Worm (Caenorhabditis elegans) whole organism, L1 larva: ENCODE data around the gene fbxa-133.

ENCODE experiments used
- C34B4.2 ChIP-seq: sonication (generic microtip); optimal IDR thresholded peaks from 2 replicates; lab custom pipeline; 2017; ENCODE audit warnings: mild to moderate bottlenecking, missing genetic modification characterization, missing compliant biosample characterization
- F16B12.6 ChIP-seq: fragments of 150-350 bp; optimal IDR thresholded peaks from 2 replicates; lab custom pipeline; 2014; ENCODE audit warnings: missing biosample characterization, missing genetic modification characterization
- ama-1 ChIP-seq: fragments of 150-350 bp; optimal IDR thresholded peaks from 2 replicates; lab custom pipeline; 2014
- blmp-1 ChIP-seq: fragments of 150-350 bp; optimal IDR thresholded peaks from 2 replicates; lab custom pipeline; 2014; ENCODE audit warnings: missing biosample characterization, missing genetic modification characterization
- ceh-63 ChIP-seq: fragments of 200-800 bp; sonication (Bioruptor generic); optimal IDR thresholded peaks from 2 replicates; lab custom pipeline; 2018; ENCODE audit warnings: mild to moderate bottlenecking, missing genetic modification characterization, missing compliant biosample characterization
- ceh-82 ChIP-seq, 3 experiments: fragments of 150-350 bp in 1 of 3; sonication (generic microtip) in 2 of 3; optimal IDR thresholded peaks; 2 replicates each; lab custom pipeline; 2014 to 2017; ENCODE audit warnings: missing biosample characterization in 3 of 3, missing genetic modification characterization in 3 of 3
- ces-1 ChIP-seq: fragments of 150-350 bp; optimal IDR thresholded peaks from 2 replicates; lab custom pipeline; 2014; ENCODE audit warnings: missing biosample characterization, missing genetic modification reagents, missing genetic modification characterization
- dpl-1 ChIP-seq, 3 experiments: fragments of 150-350 bp in 2 of 3; sonication (generic microtip) in 1 of 3; optimal IDR thresholded peaks; 2 replicates each; lab custom pipeline; 2014 to 2017; ENCODE audit warnings: missing biosample characterization in 3 of 3, missing genetic modification characterization in 3 of 3, missing genetic modification reagents in 3 of 3
- efl-1 ChIP-seq, 4 experiments: fragments of 150-350 bp; optimal IDR thresholded peaks in 3 of 4; peaks in 1 of 4; 1 replicate in 1 of 4; 2 replicates in 3 of 4; lab custom pipeline; 2014; ENCODE audit warnings: missing biosample characterization in 2 of 4, missing genetic modification characterization in 2 of 4, missing genetic modification reagents in 2 of 4
- efl-3 ChIP-seq: fragments of 200-800 bp; sonication (Bioruptor generic); optimal IDR thresholded peaks from 2 replicates; lab custom pipeline; 2018; ENCODE audit warnings: mild to moderate bottlenecking, missing genetic modification characterization, missing compliant biosample characterization
- egl-13 ChIP-seq: sonication (generic microtip); optimal IDR thresholded peaks from 2 replicates; lab custom pipeline; 2016; ENCODE audit warnings: missing genotype, missing genetic modification reagents, missing genetic modification characterization, missing compliant biosample characterization
- egl-27 ChIP-seq, 2 experiments: fragments of 150-350 bp in 1 of 2; sonication (generic microtip); optimal IDR thresholded peaks; 3 replicates each; lab custom pipeline; 2017 to 2018; ENCODE audit warnings: missing biosample characterization in 2 of 2, missing genetic modification characterization in 2 of 2, missing genetic modification reagents in 2 of 2
- elt-2 ChIP-seq: sonication (generic microtip); optimal IDR thresholded peaks from 2 replicates; lab custom pipeline; 2016; ENCODE audit warnings: missing genetic modification characterization, mild to moderate bottlenecking, inconsistent platforms, missing compliant biosample characterization, missing genetic modification reagents
- fkh-10 ChIP-seq: sonication (generic microtip); optimal IDR thresholded peaks from 2 replicates; lab custom pipeline; 2017; ENCODE audit warnings: missing biosample characterization, missing genetic modification reagents, missing genetic modification characterization
- fkh-4 ChIP-seq: sonication (generic microtip); optimal IDR thresholded peaks from 2 replicates; lab custom pipeline; 2016; ENCODE audit warnings: missing compliant biosample characterization, missing genetic modification characterization, borderline replicate concordance
- fkh-8 ChIP-seq: sonication (generic microtip); optimal IDR thresholded peaks from 2 replicates; lab custom pipeline; 2016; ENCODE audit warnings: mild to moderate bottlenecking, missing genetic modification characterization, missing compliant biosample characterization
- fos-1 ChIP-seq: fragments of 150-350 bp; optimal IDR thresholded peaks from 2 replicates; lab custom pipeline; 2014; ENCODE audit warnings: missing biosample characterization, missing genetic modification characterization
- irx-1 ChIP-seq: sonication (generic microtip); optimal IDR thresholded peaks from 2 replicates; lab custom pipeline; 2016; ENCODE audit warnings: missing genetic modification characterization, missing compliant biosample characterization
- lin-15B ChIP-seq: fragments of 150-350 bp; sonication (generic microtip); optimal IDR thresholded peaks from 3 replicates; lab custom pipeline; 2014; ENCODE audit warnings: missing biosample characterization, missing genetic modification characterization
- lin-35 ChIP-seq, 2 experiments: fragments of 150-350 bp; optimal IDR thresholded peaks; 2 replicates each; lab custom pipeline; 2014; ENCODE audit warnings: missing biosample characterization in 2 of 2, missing genetic modification characterization in 2 of 2, missing genetic modification reagents in 2 of 2
- lsy-2 ChIP-seq, 2 experiments: fragments of 150-350 bp; optimal IDR thresholded peaks; 2 replicates each; lab custom pipeline; 2014; ENCODE audit warnings: missing biosample characterization in 2 of 2, missing genetic modification characterization in 2 of 2
- mef-2 ChIP-seq: fragments of 150-350 bp; optimal IDR thresholded peaks from 2 replicates; lab custom pipeline; 2014; ENCODE audit warnings: missing biosample characterization, missing genetic modification characterization
- nhr-20 ChIP-seq: sonication (generic microtip); optimal IDR thresholded peaks from 2 replicates; lab custom pipeline; 2016; ENCODE audit warnings: mild to moderate bottlenecking, missing genetic modification characterization, missing compliant biosample characterization
- nhr-47 ChIP-seq: sonication (generic microtip); optimal IDR thresholded peaks from 2 replicates; lab custom pipeline; 2016; ENCODE audit warnings: mild to moderate bottlenecking, missing genetic modification characterization, moderate library complexity, missing compliant biosample characterization
- nhr-77 ChIP-seq: fragments of 150-350 bp; optimal IDR thresholded peaks from 2 replicates; lab custom pipeline; 2014; ENCODE audit warnings: missing biosample characterization, missing genetic modification characterization
- nhr-90 ChIP-seq: sonication (generic microtip); optimal IDR thresholded peaks from 2 replicates; lab custom pipeline; 2016; ENCODE audit warnings: mild to moderate bottlenecking, missing genetic modification characterization, missing compliant biosample characterization; ENCODE audit not compliant: poor library complexity
- pqm-1 ChIP-seq: sonication (generic microtip); optimal IDR thresholded peaks from 3 replicates; lab custom pipeline; 2017; ENCODE audit warnings: missing biosample characterization, missing genetic modification characterization
- rnt-1 ChIP-seq: sonication (generic microtip); optimal IDR thresholded peaks from 2 replicates; lab custom pipeline; 2016; ENCODE audit warnings: mild to moderate bottlenecking, missing genetic modification characterization, moderate library complexity, missing compliant biosample characterization
- skn-1 ChIP-seq: fragments of 150-350 bp; optimal IDR thresholded peaks from 2 replicates; lab custom pipeline; 2014; ENCODE audit warnings: missing biosample characterization, missing genetic modification characterization
- snpc-4 ChIP-seq: fragments of 150-350 bp; optimal IDR thresholded peaks from 2 replicates; lab custom pipeline; 2014; ENCODE audit warnings: missing biosample characterization, missing genetic modification characterization
- unc-130 ChIP-seq: fragments of 150-350 bp; optimal IDR thresholded peaks from 2 replicates; lab custom pipeline; 2017; ENCODE audit warnings: missing biosample characterization, missing genetic modification characterization, inconsistent platforms
- unc-30 ChIP-seq: sonication (generic microtip); optimal IDR thresholded peaks from 2 replicates; lab custom pipeline; 2017; ENCODE audit warnings: missing biosample characterization, missing genetic modification characterization
- unc-98 ChIP-seq: fragments of 200-800 bp; sonication (Bioruptor generic); IDR thresholded peaks from 2 replicates; pipeline ENCODE4 v1.3.6; 2022; ENCODE audit warnings: missing genetic modification characterization, missing compliant biosample characterization
- zag-1 ChIP-seq: fragments of 150-350 bp; optimal IDR thresholded peaks from 2 replicates; lab custom pipeline; 2014; ENCODE audit warnings: missing biosample characterization, missing genetic modification characterization
- zip-4 ChIP-seq: fragments of 200-800 bp; sonication (Bioruptor generic); optimal IDR thresholded peaks from 2 replicates; lab custom pipeline; 2018; ENCODE audit warnings: mild to moderate bottlenecking, missing genetic modification characterization, moderate library complexity, missing compliant biosample characterization
- ztf-11 ChIP-seq, 2 experiments: sonication (generic microtip); optimal IDR thresholded peaks; 2 replicates each; lab custom pipeline; 2016 to 2017; ENCODE audit warnings: missing genetic modification characterization in 2 of 2, missing biosample characterization in 1 of 2, missing compliant biosample characterization in 1 of 2

Gene fbxa-133

ce11 chrV:17542304-17542703 lies 42.3 kb upstream of the fbxa-133 start:
- TF ChIP-seq ztf-11 (tag; optimal IDR thresholded peaks at IDR 0.05; lab: Kevin White, UChicago), result no peak
- peak; percentile 12 for TF ChIP-seq snpc-4
- no peak for TF ChIP-seq egl-27 (tag; optimal IDR thresholded peaks at IDR 0.05; lab: Kevin White, UChicago)
- no peak for TF ChIP-seq F16B12.6 (tag; lab: Kevin White, UChicago)
- TF ChIP-seq rnt-1, result peak; percentile 8
- no peak for TF ChIP-seq irx-1 (tag; lab: Kevin White, UChicago)
- TF ChIP-seq efl-1 (optimal IDR thresholded peaks at IDR 0.05; lab: Kevin White, UChicago), result no peak
- peak in 1 of 2 experiments; percentile 71 for TF ChIP-seq efl-1 (GFP tag; optimal IDR thresholded peaks at IDR 0.05 in 1 of 2; lab: Kevin White, UChicago)
- TF ChIP-seq zip-4 (GFP tag; lab: Kevin White, UChicago), result no peak
- no peak for TF ChIP-seq fkh-10 (GFP tag; lab: Kevin White, UChicago)
- no peak for TF ChIP-seq efl-3 (GFP tag; lab: Kevin White, UChicago)
- no peak for TF ChIP-seq pqm-1
- no peak for TF ChIP-seq unc-30
- no peak for TF ChIP-seq unc-130

DNA sequence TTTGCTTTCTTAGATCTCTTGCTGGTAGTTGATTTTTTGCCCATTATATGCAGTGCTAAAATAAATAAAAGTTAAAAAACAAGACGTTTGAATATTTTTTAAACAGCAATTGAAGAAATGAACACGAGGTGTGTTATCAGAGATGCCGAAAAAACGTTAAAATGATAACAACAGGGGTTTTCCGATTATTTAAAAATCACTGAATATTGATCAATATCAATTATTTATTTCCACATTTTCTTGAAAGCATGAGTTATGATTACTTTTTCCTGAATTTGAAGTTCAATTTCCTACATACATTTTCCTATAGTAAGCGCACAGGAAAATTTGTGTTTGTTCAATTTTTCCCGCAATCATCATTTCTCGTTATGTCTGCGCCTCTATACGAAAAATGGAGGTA lies 37.7 kb upstream of the fbxa-133 start:
- TF ChIP-seq elt-2 (tag; lab: Kevin White, UChicago), result peak; percentile 36
- no peak for TF ChIP-seq fkh-8 (tag; lab: Kevin White, UChicago)
- TF ChIP-seq ceh-63, result no peak
- TF ChIP-seq, all 84 proteins: peak for 1

- TF ChIP-seq egl-13 (tag; lab: Kevin White, UChicago) (no peak), efl-3 (GFP tag; lab: Kevin White, UChicago) (no peak), fkh-4 (no peak), blmp-1 (tag; lab: Kevin White, UChicago) (no peak), mef-2 (no peak)
Measured at ce11 chrV:17548635-17549034, 36.0 kb upstream of the fbxa-133 start.

DNA sequence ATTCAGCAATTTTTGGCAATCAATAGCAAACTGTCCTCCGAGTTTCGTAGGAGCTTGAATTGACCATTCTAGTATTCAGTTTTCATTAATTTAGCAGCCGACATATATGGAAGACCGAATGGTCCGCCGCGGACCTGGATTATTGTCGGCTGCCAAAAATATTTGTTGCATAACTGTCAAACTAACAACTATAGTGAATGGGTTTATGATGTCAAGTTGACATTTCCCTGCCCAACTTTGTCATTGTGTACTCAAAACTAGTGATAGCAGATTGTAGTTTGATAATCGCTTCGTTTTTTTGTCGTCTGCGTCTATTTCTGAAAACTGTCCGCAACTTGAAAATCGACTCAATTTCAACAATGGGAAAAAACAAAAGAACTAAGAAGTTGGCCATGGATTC lies 35.2 kb upstream of the fbxa-133 start, which contains the start of gene fbxa-176:
fbxa-176 (plus strand) TSS at position 314 of the 400 bp plus-strand sequence.
- TF ChIP-seq ama-1 (no peak), skn-1 (tag; lab: Kevin White, UChicago) (no peak), snpc-4 (no peak), fos-1 (tag; lab: Kevin White, UChicago) (no peak), nhr-20 (tag; lab: Kevin White, UChicago) (no peak), nhr-47 (tag; lab: Kevin White, UChicago) (no peak), efl-1 (optimal IDR thresholded peaks at IDR 0.05; lab: Kevin White, UChicago) (no peak), efl-1 (GFP tag; optimal IDR thresholded peaks at IDR 0.05 in 1 of 2; lab: Kevin White, UChicago) (peak in 1 of 2 experiments; percentile 66), unc-98 (GFP tag; lab: Robert Waterston, UW) (no peak), fkh-8 (tag; lab: Kevin White, UChicago) (no peak), C34B4.2 (tag; lab: Kevin White, UChicago) (no peak), lsy-2 (tag; optimal IDR thresholded peaks at IDR 0.05; lab: Kevin White, UChicago) (no peak), lin-35 (GFP tag; optimal IDR thresholded peaks at IDR 0.05; lab: Kevin White, UChicago) (peak in 1 of 2 experiments; percentile 10), ces-1 (GFP tag; lab: Kevin White, UChicago) (no peak), zip-4 (GFP tag; lab: Kevin White, UChicago) (no peak), lin-15B (tag; lab: Kevin White, UChicago) (no peak)

DNA sequence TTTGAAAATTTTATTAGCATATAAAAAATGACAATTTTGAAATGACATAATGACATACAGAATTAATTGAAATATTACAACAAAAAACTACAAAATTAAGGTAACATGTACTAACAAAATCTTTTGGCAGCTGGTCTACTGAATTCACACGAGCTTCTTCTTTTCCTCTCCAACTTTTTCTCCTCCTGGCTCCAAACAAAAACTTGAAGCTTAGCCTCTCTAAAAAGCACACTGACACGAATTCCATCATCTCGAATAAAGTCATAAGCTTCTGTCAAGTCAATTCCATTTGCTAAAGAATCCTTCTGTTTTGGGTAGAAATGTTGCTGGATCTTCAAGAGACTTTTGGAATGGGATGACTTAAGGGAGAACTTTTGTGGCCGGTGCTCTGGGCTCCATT lies 33.2 kb upstream of the fbxa-133 start:
- TF ChIP-seq ceh-82 (tag; optimal IDR thresholded peaks at IDR 0.05; lab: Kevin White, UChicago), result no peak
- no peak for TF ChIP-seq nhr-90 (tag; lab: Kevin White, UChicago)
- no peak for TF ChIP-seq zag-1
- no peak for TF ChIP-seq dpl-1 (GFP tag; optimal IDR thresholded peaks at IDR 0.05; lab: Kevin White, UChicago)
- no peak for TF ChIP-seq nhr-77
- no peak for TF ChIP-seq fkh-4
